Worm (Caenorhabditis elegans): ENCODE measurements around the gene F18E2.15.

ce11 chrV:12714120-12714519, 46.7 kb downstream of the F18E2.15 start, which contains the start of gene R11D1.4:
- TF ChIP-seq ceh-13 (GFP tag; optimal IDR thresholded peaks at IDR 0.05), result no peak
- TF ChIP-seq ceh-36 (tag; optimal IDR thresholded peaks at IDR 0.05), result no peak

All from whole organism, early embryonic.